Worm (Caenorhabditis elegans) whole organism, L1 larva: Measurements from ENCODE around the gene F49C12.5.
"Not testable (repeated sequence)": the region's sequence is repeated elsewhere in the genome, so short reads cannot be mapped to it uniquely, and the experiment has no call there.

Experiments used
- rnt-1 ChIP-seq: sonication (generic microtip); optimal IDR thresholded peaks from 2 replicates; lab custom pipeline; 2016; ENCODE audit warnings: mild to moderate bottlenecking, missing genetic modification characterization, moderate library complexity, missing compliant biosample characterization
- snpc-4 ChIP-seq: fragments of 150-350 bp; optimal IDR thresholded peaks from 2 replicates; lab custom pipeline; 2014; ENCODE audit warnings: missing biosample characterization, missing genetic modification characterization

DNA sequence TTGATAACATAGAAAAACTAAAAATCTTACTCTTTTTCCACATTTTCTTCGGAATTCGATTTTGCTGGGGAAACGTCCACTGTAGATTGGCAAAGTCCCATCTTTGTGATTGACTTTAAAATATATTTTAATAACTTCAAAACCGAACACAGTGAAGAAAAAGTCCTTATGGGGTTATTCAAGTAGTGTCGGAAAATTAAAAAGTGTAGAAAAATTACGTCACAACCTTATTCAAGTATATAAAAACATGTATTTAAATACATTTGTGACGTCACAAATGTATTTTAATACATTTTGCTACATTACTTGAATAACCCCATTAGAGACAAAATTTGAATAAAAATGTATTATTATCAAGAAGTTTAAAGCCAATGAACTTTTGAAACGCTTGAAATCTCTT is 8.1 kb downstream of the F49C12.5 start, which contains the start of gene F49C12.7:
- not testable (repeated sequence) for TF ChIP-seq rnt-1; snpc-4 (tag; lab: Kevin White, UChicago)
